Fruit fly (Drosophila melanogaster): ENCODE results near the gene Odj.

Odj gene

dm6 chr3R:17781371-17781770 lies 27.7 kb downstream of the Odj start (continued):
- peak; percentile 85 for TF ChIP-seq CG12769 (tag; optimal IDR thresholded peaks at IDR 0.05)
- peak; percentile 87 for TF ChIP-seq bab2 (GFP tag; optimal IDR thresholded peaks at IDR 0.05)
- no peak for TF ChIP-seq CG15479 (GFP tag; optimal IDR thresholded peaks at IDR 0.05)
- TF ChIP-seq CG2875 (GFP tag; optimal IDR thresholded peaks at IDR 0.05) = peak; percentile 65
- no peak for TF ChIP-seq CG42726 (GFP tag; IDR thresholded peaks at IDR 0.05; ENCODE audit: partially characterized antibody)
- peak; percentile 86 for TF ChIP-seq Drgx (GFP tag; IDR thresholded peaks at IDR 0.05)
- TF ChIP-seq Antp (GFP tag; optimal IDR thresholded peaks at IDR 0.05) = peak; percentile 84
- TF ChIP-seq CG12155 (GFP tag; optimal IDR thresholded peaks at IDR 0.05) = peak; percentile 47
- TF ChIP-seq pita (GFP tag; optimal IDR thresholded peaks at IDR 0.05) = no peak
- TF ChIP-seq Nf-YC (tag; optimal IDR thresholded peaks at IDR 0.05) = peak; percentile 87
- no peak for TF ChIP-seq usp (GFP tag; optimal IDR thresholded peaks at IDR 0.05)
- TF ChIP-seq bbx (GFP tag; IDR thresholded peaks at IDR 0.05; ENCODE audit: partially characterized antibody) = no peak
- peak; percentile 44 for TF ChIP-seq Sry-δ (GFP tag; optimal IDR thresholded peaks at IDR 0.05)
- peak; percentile 70 for TF ChIP-seq pum (GFP tag; optimal IDR thresholded peaks at IDR 0.05)
- no peak for TF ChIP-seq Hr39 (optimal IDR thresholded peaks at IDR 0.05)
- TF ChIP-seq Gsc (GFP tag; IDR thresholded peaks at IDR 0.05) = peak; percentile 40; the same call in 1 of the 2 replicates
- TF ChIP-seq wek (GFP tag; optimal IDR thresholded peaks at IDR 0.05) = peak; percentile 40
- peak; percentile 53 for TF ChIP-seq twi (tag; optimal IDR thresholded peaks at IDR 0.05)
- peak; percentile 76; the same call in 2 of the 3 replicates for TF ChIP-seq gce (GFP tag; IDR thresholded peaks at IDR 0.05)
- no peak for TF ChIP-seq Trl (optimal IDR thresholded peaks at IDR 0.05)
- peak; percentile 84 for TF ChIP-seq Trl (GFP tag; optimal IDR thresholded peaks at IDR 0.05)
- peak; percentile 75 for TF ChIP-seq CG12659 (GFP tag; optimal IDR thresholded peaks at IDR 0.05)
- TF ChIP-seq sc (optimal IDR thresholded peaks at IDR 0.05) = no peak
- peak; percentile 15 for TF ChIP-seq sc (GFP tag; optimal IDR thresholded peaks at IDR 0.05)
- peak; percentile 72 for TF ChIP-seq kay (GFP tag; optimal IDR thresholded peaks at IDR 0.05)
- TF ChIP-seq H15 (GFP tag; IDR thresholded peaks at IDR 0.05) = peak; percentile 85
- TF ChIP-seq CG5245 (GFP tag; optimal IDR thresholded peaks at IDR 0.05) = peak; percentile 25
- TF ChIP-seq dm (GFP tag; optimal IDR thresholded peaks at IDR 0.05) = peak; percentile 9
- TF ChIP-seq ash1 (GFP tag; optimal IDR thresholded peaks at IDR 0.05) = no peak
- TF ChIP-seq dpn (GFP tag; optimal IDR thresholded peaks at IDR 0.05) = peak; percentile 68 to 77
- no peak for TF ChIP-seq MTF-1 (GFP tag; optimal IDR thresholded peaks at IDR 0.05; ENCODE audit: borderline replicate concordance)
- peak; percentile 49 for TF ChIP-seq E2f2 (GFP tag; IDR thresholded peaks at IDR 0.05)
- peak; percentile 47; the same call in 1 of the 3 replicates for TF ChIP-seq C15 (GFP tag; IDR thresholded peaks at IDR 0.05)
- peak; percentile 86 for TF ChIP-seq CG2120 (GFP tag; optimal IDR thresholded peaks at IDR 0.05)
- peak; percentile 2 for TF ChIP-seq Usf (GFP tag; optimal IDR thresholded peaks at IDR 0.05)
- TF ChIP-seq CG4854 (GFP tag; optimal IDR thresholded peaks at IDR 0.05) = no peak
- no peak for TF ChIP-seq Dfd (GFP tag; optimal IDR thresholded peaks at IDR 0.05)
- TF ChIP-seq Mad (GFP tag; optimal IDR thresholded peaks at IDR 0.05) = peak; percentile 33
- peak; percentile 54 for TF ChIP-seq Ravus (GFP tag; IDR thresholded peaks at IDR 0.05)
- TF ChIP-seq salm (tag; optimal IDR thresholded peaks at IDR 0.05) = peak; percentile 63
- peak; percentile 62; the same call in 1 of the 2 replicates for TF ChIP-seq dati (GFP tag; IDR thresholded peaks at IDR 0.05)
- peak; percentile 74 for TF ChIP-seq CG14014 (GFP tag; IDR thresholded peaks at IDR 0.05)
- TF ChIP-seq CG2116 (GFP tag; optimal IDR thresholded peaks at IDR 0.05) = no peak
- peak; percentile 50 for TF ChIP-seq CG4360 (GFP tag; IDR thresholded peaks at IDR 0.05)
- peak; percentile 72 for TF ChIP-seq Oaz (GFP tag; IDR thresholded peaks at IDR 0.05)
- peak; percentile 62 for TF ChIP-seq HHEX (GFP tag; optimal IDR thresholded peaks at IDR 0.05)
- peak; percentile 59 for TF ChIP-seq crc (GFP tag; optimal IDR thresholded peaks at IDR 0.05)
- no peak for TF ChIP-seq CG7745 (tag; optimal IDR thresholded peaks at IDR 0.05)
- TF ChIP-seq lov (optimal IDR thresholded peaks at IDR 0.05) = no peak
- TF ChIP-seq lov (GFP tag; IDR thresholded peaks at IDR 0.05) = peak; percentile 74; the same call in 1 of the 3 replicates
- peak; percentile 61 for TF ChIP-seq CG3407 (GFP tag; optimal IDR thresholded peaks at IDR 0.05)
- peak; percentile 88 for TF ChIP-seq Dbx (GFP tag; IDR thresholded peaks at IDR 0.05)
- TF ChIP-seq BEAF-32 (GFP tag; optimal IDR thresholded peaks at IDR 0.05) = no peak
